Fruit fly (Drosophila melanogaster) whole organism, embryonic: ENCODE results near the gene Gs1l.

Source experiments
- Atf6 ChIP-seq: fragments of 200-800 bp; sonication (Bioruptor generic); IDR thresholded peaks from 2 replicates; pipeline ENCODE4 v1.3.6; 2022; ENCODE audit warnings: missing biosample characterization, missing genetic modification characterization
- B-H1 ChIP-seq: fragments of 200-800 bp; sonication (Bioruptor generic); IDR thresholded peaks from 3 replicates; pipeline ENCODE4 v1.3.6; 2022; ENCODE audit warnings: missing biosample characterization, missing genetic modification characterization
- CG10321 ChIP-seq: fragments of 200-800 bp; sonication (Bioruptor generic); IDR thresholded peaks from 2 replicates; pipeline ENCODE4 v1.3.6; 2022; ENCODE audit warnings: missing biosample characterization, missing genetic modification characterization
- CG10366 ChIP-seq: fragments of 200-800 bp; sonication (Bioruptor generic); IDR thresholded peaks from 2 replicates; pipeline ENCODE4 v1.3.6; 2022; ENCODE audit warnings: missing biosample characterization, missing genetic modification characterization
- CG10959 ChIP-seq: fragments of 200-800 bp; sonication (Bioruptor generic); IDR thresholded peaks from 2 replicates; pipeline ENCODE4 v1.3.6; 2022; ENCODE audit warnings: missing biosample characterization, missing genetic modification characterization
- CG10979 ChIP-seq: fragments of 200-800 bp; sonication (Bioruptor generic); optimal IDR thresholded peaks from 2 replicates; lab custom pipeline; 2018; ENCODE audit warnings: missing biosample characterization, mild to moderate bottlenecking, missing genetic modification characterization, moderate library complexity
- CG11247 ChIP-seq: fragments of 200-800 bp; sonication (Bioruptor generic); IDR thresholded peaks from 2 replicates; pipeline ENCODE4 v1.3.6; 2022; ENCODE audit warnings: missing biosample characterization, missing genetic modification characterization
- CG1603 ChIP-seq: fragments of 200-800 bp; sonication (Bioruptor generic); optimal IDR thresholded peaks from 2 replicates; lab custom pipeline; 2019; ENCODE audit warnings: missing biosample characterization, mild to moderate bottlenecking, missing genetic modification characterization, moderate library complexity
- CG17328 ChIP-seq: fragments of 200-800 bp; sonication (Bioruptor generic); IDR thresholded peaks from 2 replicates; pipeline ENCODE4 v1.3.6; 2022; ENCODE audit warnings: missing biosample characterization, missing genetic modification characterization
- CG18011 ChIP-seq: fragments of 200-800 bp; sonication (Bioruptor generic); optimal IDR thresholded peaks from 2 replicates; lab custom pipeline; 2017; ENCODE audit warnings: missing biosample characterization, missing genetic modification characterization, mild to moderate bottlenecking, moderate library complexity, missing genotype
- CG1832 ChIP-seq: fragments of 200-800 bp; sonication (Bioruptor generic); optimal IDR thresholded peaks from 2 replicates; lab custom pipeline; 2017; ENCODE audit warnings: missing biosample characterization, mild to moderate bottlenecking, missing genetic modification characterization, inconsistent platforms
- CG32532 ChIP-seq: fragments of 200-800 bp; sonication (Bioruptor generic); IDR thresholded peaks from 2 replicates; pipeline ENCODE4 v1.3.6; 2022; ENCODE audit warnings: missing biosample characterization, missing genetic modification characterization
- CG42726 ChIP-seq: fragments of 200-800 bp; sonication (Bioruptor generic); IDR thresholded peaks from 2 replicates; pipeline ENCODE4 v1.3.6; 2022; ENCODE audit warnings: missing biosample characterization, missing genetic modification characterization; ENCODE audit not compliant: partially characterized antibody
- CG6272 ChIP-seq: fragments of 200-800 bp; sonication (Bioruptor generic); IDR thresholded peaks from 2 replicates; pipeline ENCODE4 v1.3.6; 2022; ENCODE audit warnings: missing biosample characterization, missing genetic modification characterization
- CG7357 ChIP-seq: fragments of 200-800 bp; sonication (Bioruptor generic); IDR thresholded peaks from 3 replicates; pipeline ENCODE4 v1.3.6; 2022; ENCODE audit warnings: missing biosample characterization, missing genetic modification characterization
- CG8290 ChIP-seq, 3 experiments: fragments of 200-800 bp; sonication (Bioruptor generic); optimal IDR thresholded peaks; 2 replicates each; lab custom pipeline; 2016 to 2019; ENCODE audit warnings: missing biosample characterization in 3 of 3, missing genetic modification characterization in 3 of 3, mild to moderate bottlenecking in 2 of 3, moderate library complexity in 1 of 3
- CG9932 ChIP-seq: fragments of 200-800 bp; sonication (Bioruptor generic); IDR thresholded peaks from 2 replicates; pipeline ENCODE4 v1.3.6; 2022; ENCODE audit warnings: missing biosample characterization, missing genetic modification characterization
- CTCF ChIP-seq: fragments of 200-800 bp; sonication (Bioruptor generic); optimal IDR thresholded peaks from 2 replicates; lab custom pipeline; 2017; ENCODE audit warnings: missing biosample characterization, mild to moderate bottlenecking, missing genetic modification characterization, moderate library complexity
- D ChIP-seq, 2 experiments: fragments of 200-800 bp in 1 of 2; fragments of >200 bp in 1 of 2; sonication (Bioruptor generic) in 1 of 2; optimal IDR thresholded peaks; 2 replicates in 1 of 2; 3 replicates in 1 of 2; lab custom pipeline; 2017; ENCODE audit warnings: mild to moderate bottlenecking in 1 of 2, missing biosample characterization in 1 of 2, missing genetic modification characterization in 1 of 2, missing genetic modification reagents in 1 of 2
- Fer2 ChIP-seq: fragments of 200-800 bp; sonication (Bioruptor generic); optimal IDR thresholded peaks from 2 replicates; lab custom pipeline; 2018; ENCODE audit warnings: missing biosample characterization, mild to moderate bottlenecking, missing genetic modification characterization, moderate library complexity
- HLH3B ChIP-seq: fragments of 200-800 bp; sonication (Bioruptor generic); IDR thresholded peaks from 2 replicates; pipeline ENCODE4 v1.3.6; 2022; ENCODE audit warnings: missing biosample characterization, missing genetic modification characterization
- Hmx ChIP-seq: fragments of 200-800 bp; sonication (Bioruptor generic); optimal IDR thresholded peaks from 2 replicates; lab custom pipeline; 2016; ENCODE audit warnings: missing biosample characterization, missing genetic modification characterization
- Lim3 ChIP-seq: fragments of 200-800 bp; sonication (Bioruptor generic); IDR thresholded peaks from 2 replicates; pipeline ENCODE4 v1.3.6; 2022; ENCODE audit warnings: missing biosample characterization, missing genetic modification characterization
- Optix ChIP-seq: fragments of 200-800 bp; sonication (Bioruptor generic); IDR thresholded peaks from 3 replicates; pipeline ENCODE4 v1.3.6; 2022; ENCODE audit warnings: missing biosample characterization, missing genetic modification characterization
- Pdp1 ChIP-seq, 2 experiments: fragments of 200-800 bp; sonication (Bioruptor generic); optimal IDR thresholded peaks; 3 replicates each; lab custom pipeline; 2016; ENCODE audit warnings: missing biosample characterization in 2 of 2, missing genetic modification characterization in 2 of 2, mild to moderate bottlenecking in 1 of 2, moderate library complexity in 1 of 2
- Rfx ChIP-seq: fragments of 200-800 bp; sonication (Bioruptor generic); IDR thresholded peaks from 2 replicates; pipeline ENCODE4 v1.3.6; 2022; ENCODE audit warnings: missing biosample characterization, missing genetic modification characterization
- Usf ChIP-seq: fragments of 200-800 bp; sonication (Bioruptor generic); optimal IDR thresholded peaks from 2 replicates; lab custom pipeline; 2017; ENCODE audit warnings: missing genotype, missing biosample characterization, missing genetic modification characterization
- ac ChIP-seq: fragments of 200-800 bp; sonication (Bioruptor generic); optimal IDR thresholded peaks from 3 replicates; lab custom pipeline; 2017; ENCODE audit warnings: missing biosample characterization, mild to moderate bottlenecking, missing genetic modification characterization
- ase ChIP-seq: fragments of 200-800 bp; sonication (Bioruptor generic); IDR thresholded peaks from 3 replicates; pipeline ENCODE4 v1.3.6; 2022; ENCODE audit warnings: missing biosample characterization, missing genetic modification characterization
- chinmo ChIP-seq: fragments of 200-800 bp; sonication (Bioruptor generic); IDR thresholded peaks from 4 replicates; pipeline ENCODE4 v1.3.6; 2022; ENCODE audit warnings: missing biosample characterization, missing genetic modification characterization; ENCODE audit not compliant: partially characterized antibody
- ci ChIP-seq: fragments of 200-800 bp; sonication (Bioruptor generic); IDR thresholded peaks from 3 replicates; pipeline ENCODE4 v1.3.6; 2022; ENCODE audit warnings: missing biosample characterization, missing genetic modification characterization
- dimm ChIP-seq: fragments of 200-800 bp; sonication (Bioruptor generic); IDR thresholded peaks from 2 replicates; pipeline ENCODE4 v1.3.6; 2022; ENCODE audit warnings: missing biosample characterization, missing genetic modification characterization
- dmrt99B ChIP-seq: fragments of 200-800 bp; sonication (Bioruptor generic); optimal IDR thresholded peaks from 2 replicates; lab custom pipeline; 2018; ENCODE audit warnings: missing biosample characterization, mild to moderate bottlenecking, missing genetic modification characterization, moderate library complexity
- ind ChIP-seq: fragments of 200-800 bp; sonication (Bioruptor generic); optimal IDR thresholded peaks from 3 replicates; lab custom pipeline; 2016; ENCODE audit warnings: missing biosample characterization, missing genetic modification characterization
- kah ChIP-seq: fragments of 200-800 bp; sonication (Bioruptor generic); optimal IDR thresholded peaks from 2 replicates; lab custom pipeline; 2018; ENCODE audit warnings: missing biosample characterization, mild to moderate bottlenecking, missing genetic modification characterization
- lmd ChIP-seq: fragments of 200-800 bp; sonication (Bioruptor generic); IDR thresholded peaks from 2 replicates; pipeline ENCODE4 v1.3.6; 2022; ENCODE audit warnings: missing biosample characterization, missing genetic modification characterization
- lov ChIP-seq, 2 experiments: fragments of 200-800 bp in 1 of 2; fragments of >200 bp in 1 of 2; sonication (Bioruptor generic) in 1 of 2; IDR thresholded peaks in 1 of 2; optimal IDR thresholded peaks in 1 of 2; 2 replicates in 1 of 2; 3 replicates in 1 of 2; pipeline versions ENCODE4 v1.3.6 to Lab custom; 2017 to 2022; ENCODE audit warnings: missing biosample characterization in 1 of 2, missing genetic modification characterization in 1 of 2
- mirr ChIP-seq: fragments of 200-800 bp; sonication (Bioruptor generic); optimal IDR thresholded peaks from 3 replicates; lab custom pipeline; 2018; ENCODE audit warnings: missing biosample characterization, mild to moderate bottlenecking, missing genetic modification characterization
- otp ChIP-seq: fragments of 200-800 bp; sonication (Bioruptor generic); IDR thresholded peaks from 3 replicates; pipeline ENCODE4, ENCODE4 v1.3.6; 2022; ENCODE audit warnings: missing biosample characterization, missing genetic modification characterization
- pan ChIP-seq, 4 experiments: fragments of >200 bp in 3 of 4; fragments of 200-800 bp in 1 of 4; sonication (Bioruptor generic) in 1 of 4; optimal IDR thresholded peaks in 3 of 4; IDR thresholded peaks in 1 of 4; 2 replicates each; pipeline versions ENCODE4 v1.3.6 to Lab custom; 2017 to 2022; ENCODE audit warnings: missing biosample characterization in 2 of 4, missing genetic modification characterization in 2 of 4, mixed read lengths in 1 of 4
- pita ChIP-seq: fragments of 200-800 bp; sonication (Bioruptor generic); optimal IDR thresholded peaks from 2 replicates; lab custom pipeline; 2017; ENCODE audit warnings: missing biosample characterization, mild to moderate bottlenecking, missing genetic modification characterization
- ro ChIP-seq: fragments of 200-800 bp; sonication (Bioruptor generic); IDR thresholded peaks from 2 replicates; pipeline ENCODE4 v1.3.6; 2022; ENCODE audit warnings: missing biosample characterization, missing genetic modification characterization
- sisA ChIP-seq: fragments of 200-800 bp; sonication (Bioruptor generic); IDR thresholded peaks from 2 replicates; pipeline ENCODE4 v1.3.6; 2022; ENCODE audit warnings: missing biosample characterization, missing genetic modification characterization
- slbo ChIP-seq: fragments of 200-800 bp; sonication (Bioruptor generic); IDR thresholded peaks from 2 replicates; pipeline ENCODE4 v1.3.6; 2022; ENCODE audit warnings: missing biosample characterization, missing genetic modification characterization
- sr ChIP-seq: fragments of 200-800 bp; sonication (Bioruptor generic); IDR thresholded peaks from 3 replicates; pipeline ENCODE4 v1.3.6; 2022; ENCODE audit warnings: missing biosample characterization, missing genetic modification characterization
- tin ChIP-seq: fragments of 200-800 bp; sonication (Bioruptor generic); optimal IDR thresholded peaks from 3 replicates; lab custom pipeline; 2016; ENCODE audit warnings: missing biosample characterization, missing genetic modification characterization
- ttk ChIP-seq: fragments of 200-800 bp; sonication (Bioruptor generic); IDR thresholded peaks from 2 replicates; pipeline ENCODE4 v2.1.2; 2022; ENCODE audit warnings: missing biosample characterization, missing genetic modification characterization
- vvl ChIP-seq: fragments of 200-800 bp; sonication (Bioruptor generic); IDR thresholded peaks from 2 replicates; pipeline ENCODE4 v1.3.6; 2022; ENCODE audit warnings: missing biosample characterization, missing genetic modification characterization

Gs1l gene

dm6 chr2L:4417982-4418381, 38.6 kb downstream of the Gs1l start (continued):
- TF ChIP-seq chinmo (GFP tag; lab: Robert Waterston, UW), result 0 out of 4 replicates have a peak, but pooled peaks have one; percentile 49
- TF ChIP-seq CG7357 (GFP tag; lab: Robert Waterston, UW), result no peak
- peak; percentile 34 for TF ChIP-seq CG1832
- TF ChIP-seq dimm (GFP tag; lab: Robert Waterston, UW), result 0 out of 2 replicates have a peak, but pooled peaks have one; percentile 33
- TF ChIP-seq pan (optimal IDR thresholded peaks at IDR 0.05; lab: Kevin White, UChicago), result no peak
- TF ChIP-seq pan (GFP tag; optimal IDR thresholded peaks at IDR 0.05 in 1 of 2, IDR thresholded peaks at IDR 0.05 in 1 of 2), result peak in 1 of 2 experiments; percentile 31
- no peak for TF ChIP-seq CG18011
- 0 out of 2 replicates have a peak, but pooled peaks have one; percentile 12 for TF ChIP-seq CG10321
- peak in 1 of 2 experiments; percentile 10 for TF ChIP-seq Pdp1 (GFP tag; optimal IDR thresholded peaks at IDR 0.05; lab: Kevin White, UChicago)
- TF ChIP-seq CG6272 (GFP tag; lab: Robert Waterston, UW), result peak; percentile 38
- peak; percentile 53 for TF ChIP-seq lmd
- TF ChIP-seq CG17328 (GFP tag; lab: Robert Waterston, UW), result 0 out of 2 replicates have a peak, but pooled peaks have one; percentile 12
- peak; percentile 18 for TF ChIP-seq dmrt99B (tag; lab: Kevin White, UChicago)
- TF ChIP-seq Atf6 (GFP tag; lab: Robert Waterston, UW), result 0 out of 2 replicates have a peak, but pooled peaks have one; percentile 28
- peak; percentile 59; the same call in 1 of the 3 replicates for TF ChIP-seq sr (GFP tag; lab: Robert Waterston, UW)
- no peak for TF ChIP-seq Usf (GFP tag; lab: Kevin White, UChicago)
- TF ChIP-seq ttk (GFP tag; lab: Robert Waterston, UW), result 0 out of 2 replicates have a peak, but pooled peaks have one; percentile 38
- 0 out of 3 replicates have a peak, but pooled peaks have one; percentile 42 for TF ChIP-seq otp (GFP tag; lab: Robert Waterston, UW)
- peak; percentile 7 for TF ChIP-seq mirr (GFP tag; lab: Kevin White, UChicago)
- 0 out of 2 replicates have a peak, but pooled peaks have one; percentile 15 for TF ChIP-seq HLH3B (GFP tag; lab: Robert Waterston, UW)
- peak; percentile 34; the same call in 1 of the 2 replicates for TF ChIP-seq CG10959 (GFP tag; lab: Robert Waterston, UW)
- TF ChIP-seq tin (GFP tag; lab: Kevin White, UChicago), result peak; percentile 18
- TF ChIP-seq CG42726 (GFP tag; lab: Robert Waterston, UW), result 0 out of 2 replicates have a peak, but pooled peaks have one; percentile 60
- TF ChIP-seq Hmx, result no peak
- peak; percentile 32 for TF ChIP-seq ind (GFP tag; lab: Kevin White, UChicago)
- peak; percentile 12; the same call in 1 of the 3 replicates for TF ChIP-seq B-H1
- TF ChIP-seq CG32532 (GFP tag; lab: Robert Waterston, UW), result peak; percentile 45; the same call in 1 of the 2 replicates
- peak; percentile 32; the same call in 1 of the 3 replicates for TF ChIP-seq Optix
- no peak for TF ChIP-seq D (optimal IDR thresholded peaks at IDR 0.05; lab: Kevin White, UChicago)
- TF ChIP-seq D (GFP tag; optimal IDR thresholded peaks at IDR 0.05; lab: Kevin White, UChicago), result peak; percentile 15
- TF ChIP-seq CG11247, result peak; percentile 44; the same call in 1 of the 2 replicates
- no peak for TF ChIP-seq ac
- TF ChIP-seq pita (GFP tag; lab: Kevin White, UChicago), result no peak
- TF ChIP-seq sisA (GFP tag; lab: Robert Waterston, UW), result 0 out of 2 replicates have a peak, but pooled peaks have one; percentile 24
- peak; percentile 52; the same call in 1 of the 3 replicates for TF ChIP-seq ci
- TF ChIP-seq CG10366 (GFP tag; lab: Robert Waterston, UW), result peak; percentile 38
- TF ChIP-seq CTCF (GFP tag; lab: Kevin White, UChicago), result peak; percentile 94
- TF ChIP-seq Rfx (GFP tag; lab: Robert Waterston, UW), result 0 out of 2 replicates have a peak, but pooled peaks have one; percentile 8
- TF ChIP-seq ro (GFP tag; lab: Robert Waterston, UW), result no peak; the same call in 1 of the 2 replicates
- TF ChIP-seq ase (GFP tag; lab: Robert Waterston, UW), result peak; percentile 45; the same call in 1 of the 3 replicates
- peak; percentile 96 for TF ChIP-seq CG10979 (tag; lab: Kevin White, UChicago)
- TF ChIP-seq Lim3 (GFP tag; lab: Robert Waterston, UW), result 0 out of 2 replicates have a peak, but pooled peaks have one; percentile 17
- peak; percentile 27; the same call in 1 of the 2 replicates for TF ChIP-seq vvl (GFP tag; lab: Robert Waterston, UW)
- TF ChIP-seq CG8290 (GFP tag; optimal IDR thresholded peaks at IDR 0.05; lab: Kevin White, UChicago), result no peak
- no peak for TF ChIP-seq CG8290 (tag; optimal IDR thresholded peaks at IDR 0.05; lab: Kevin White, UChicago)
- TF ChIP-seq slbo (GFP tag; lab: Robert Waterston, UW), result peak; percentile 27; the same call in 1 of the 2 replicates
- TF ChIP-seq CG9932, result 0 out of 2 replicates have a peak, but pooled peaks have one; percentile 16
- no peak for TF ChIP-seq Fer2 (tag; lab: Kevin White, UChicago)
- TF ChIP-seq lov (optimal IDR thresholded peaks at IDR 0.05; lab: Kevin White, UChicago), result no peak
- 0 out of 3 replicates have a peak, but pooled peaks have one; percentile 51 for TF ChIP-seq lov (GFP tag; IDR thresholded peaks at IDR 0.05; lab: Robert Waterston, UW)
- peak; percentile 94 for TF ChIP-seq kah
- peak; percentile 25 for TF ChIP-seq CG1603 (tag; lab: Kevin White, UChicago)
